Fruit fly (Drosophila melanogaster): ENCODE measurements around the gene Stip1.

Gene Stip1

DNA sequence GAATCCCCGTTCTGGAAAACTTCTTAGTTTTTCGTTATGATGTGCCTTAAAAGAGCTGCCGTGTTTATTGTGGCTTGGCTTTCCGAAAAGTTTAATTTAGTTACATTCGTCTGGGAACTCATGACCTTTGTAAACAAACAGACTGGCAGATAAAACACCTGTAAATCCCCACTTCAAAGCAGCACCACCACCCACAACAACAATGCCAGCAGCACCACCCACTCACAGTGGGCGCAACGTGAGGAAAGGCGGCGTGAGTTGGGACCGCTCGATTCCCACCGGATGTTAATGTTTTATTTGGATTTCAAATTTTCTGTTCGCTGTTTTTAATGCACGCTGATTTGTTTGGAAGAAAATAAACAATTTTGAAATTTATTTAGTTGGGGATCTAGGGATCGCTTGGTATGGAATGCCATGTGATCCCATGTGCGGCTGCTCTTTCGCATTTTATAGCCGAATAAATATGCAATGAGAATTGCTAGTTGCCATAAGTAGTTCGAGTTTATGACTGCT is 13.3 kb downstream of the Stip1 start:
- TF ChIP-seq tj (GFP tag; optimal IDR thresholded peaks at IDR 0.05) (no peak), Clk (GFP tag; optimal IDR thresholded peaks at IDR 0.05) (no peak), CG7101 (tag; optimal IDR thresholded peaks at IDR 0.05) (no peak), Hr96 (GFP tag; optimal IDR thresholded peaks at IDR 0.05) (no peak), cic (GFP tag; optimal IDR thresholded peaks at IDR 0.05) (no peak), CG5204 (GFP tag; optimal IDR thresholded peaks at IDR 0.05) (no peak), CG11617 (GFP tag; optimal IDR thresholded peaks at IDR 0.05) (no peak), Mnt (GFP tag; optimal IDR thresholded peaks at IDR 0.05) (no peak), CG7045 (GFP tag; optimal IDR thresholded peaks at IDR 0.05) (no peak), bab1 (GFP tag; optimal IDR thresholded peaks at IDR 0.05) (no peak), toe (GFP tag; optimal IDR thresholded peaks at IDR 0.05) (no peak), CG1620 (GFP tag; optimal IDR thresholded peaks at IDR 0.05) (no peak)

DNA sequence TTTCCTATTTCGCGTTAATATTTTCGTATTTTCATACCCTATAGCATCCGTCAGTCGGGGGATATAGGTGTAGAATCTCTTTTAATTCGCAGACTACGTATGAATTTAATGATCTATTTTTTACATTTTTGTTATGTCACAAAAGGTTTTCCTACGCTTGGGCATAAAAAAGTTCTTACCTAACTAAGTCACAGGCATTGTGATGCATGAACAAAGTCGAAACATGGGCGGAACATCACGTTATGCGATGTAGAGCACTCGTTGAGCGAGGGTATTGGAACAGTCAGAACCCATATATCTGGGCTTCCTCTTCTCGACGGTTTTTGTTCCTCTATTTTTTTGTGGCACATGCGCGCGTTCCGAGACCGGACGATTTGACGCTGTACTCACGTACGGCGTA is 14.3 kb downstream of the Stip1 start:
- TF ChIP-seq CG7045 (GFP tag; optimal IDR thresholded peaks at IDR 0.05) (no peak), Hr96 (GFP tag; optimal IDR thresholded peaks at IDR 0.05) (no peak), CG5204 (GFP tag; optimal IDR thresholded peaks at IDR 0.05) (no peak), cic (GFP tag; optimal IDR thresholded peaks at IDR 0.05) (no peak), CG14711 (tag; optimal IDR thresholded peaks at IDR 0.05) (no peak), CG1620 (GFP tag; optimal IDR thresholded peaks at IDR 0.05) (no peak), bab1 (GFP tag; optimal IDR thresholded peaks at IDR 0.05) (peak; percentile 31), pad (GFP tag; optimal IDR thresholded peaks at IDR 0.05) (no peak), CG33017 (tag; optimal IDR thresholded peaks at IDR 0.05) (peak; percentile 7), CG7101 (tag; optimal IDR thresholded peaks at IDR 0.05) (peak; percentile 21), Clk (GFP tag; optimal IDR thresholded peaks at IDR 0.05) (no peak), toe (GFP tag; optimal IDR thresholded peaks at IDR 0.05) (peak; percentile 11), kay (GFP tag; ENCODE audit: borderline replicate concordance) (no peak), ovo (GFP tag; optimal IDR thresholded peaks at IDR 0.05) (no peak), tj (GFP tag; optimal IDR thresholded peaks at IDR 0.05) (no peak), Crg-1 (GFP tag; optimal IDR thresholded peaks at IDR 0.05) (no peak)

DNA sequence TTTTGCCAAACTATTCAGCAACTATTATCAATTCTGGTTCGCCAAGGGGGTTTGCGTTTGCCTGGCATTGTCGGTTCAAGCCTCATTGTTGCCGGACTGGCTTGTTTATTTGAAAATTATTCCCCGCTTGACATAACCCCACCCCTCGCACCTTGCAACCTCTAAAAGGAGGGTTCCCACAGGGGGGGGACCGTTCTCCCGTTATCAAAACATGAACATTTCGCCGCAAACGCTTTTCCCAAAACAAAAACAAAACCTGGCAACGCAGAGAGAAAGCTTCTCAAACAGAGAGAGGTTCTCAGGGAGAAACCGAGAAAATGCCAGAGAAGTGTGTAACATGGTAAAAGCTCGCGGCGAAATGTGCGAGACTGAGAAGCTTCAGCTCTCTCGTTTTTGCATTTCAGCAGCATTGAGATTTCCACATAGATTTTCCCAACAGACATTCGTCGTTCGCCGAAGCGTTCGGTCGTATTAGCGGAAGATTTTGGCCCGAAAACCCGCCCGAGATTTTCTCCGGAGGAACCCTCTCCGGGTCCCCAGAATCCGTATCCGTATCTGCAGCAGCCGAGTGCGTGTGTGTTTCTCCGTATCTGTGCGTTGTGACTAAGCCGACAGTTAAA is 15.0 kb downstream of the Stip1 start:
- no peak for TF ChIP-seq CG5204 (GFP tag; optimal IDR thresholded peaks at IDR 0.05)
- peak; percentile 70 for TF ChIP-seq CG12768 (GFP tag; optimal IDR thresholded peaks at IDR 0.05)
- TF ChIP-seq kay (GFP tag; ENCODE audit: borderline replicate concordance) = peak; percentile 47
- TF ChIP-seq tj (GFP tag; optimal IDR thresholded peaks at IDR 0.05) = peak; percentile 20
- peak; percentile 50 for TF ChIP-seq cic (GFP tag; optimal IDR thresholded peaks at IDR 0.05)
- TF ChIP-seq CG11617 (GFP tag; optimal IDR thresholded peaks at IDR 0.05) = no peak
- TF ChIP-seq pad (GFP tag; optimal IDR thresholded peaks at IDR 0.05) = peak; percentile 17
- TF ChIP-seq CG7101 (tag; optimal IDR thresholded peaks at IDR 0.05) = no peak
- peak; percentile 26 for TF ChIP-seq ovo (GFP tag; optimal IDR thresholded peaks at IDR 0.05)

DNA sequence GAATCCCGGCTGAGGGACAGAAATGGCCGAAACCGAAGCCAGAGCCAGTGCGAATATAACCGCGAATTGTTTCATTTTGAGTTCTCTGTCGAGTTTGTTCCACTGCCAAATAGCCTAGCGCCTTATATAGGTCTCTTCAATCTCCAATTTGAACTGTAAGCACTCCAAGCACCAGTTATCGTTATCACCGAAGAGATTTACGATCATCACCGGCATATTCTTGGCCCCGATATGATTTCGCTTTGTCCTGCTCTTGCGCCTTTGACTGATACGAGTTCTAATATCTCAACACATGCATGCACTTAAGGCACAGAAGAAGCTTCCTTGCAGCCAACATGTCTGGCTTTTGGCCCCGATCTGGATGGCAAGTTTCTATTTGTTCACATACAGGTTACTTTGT is 24.2 kb downstream of the Stip1 start, which contains the start of gene CG11912:
Gene CG11912, minus strand, starts transcription at position 101 of the 400 bp plus-strand sequence.
- no peak for TF ChIP-seq CG7045 (GFP tag; optimal IDR thresholded peaks at IDR 0.05)
- TF ChIP-seq Crg-1 (GFP tag; optimal IDR thresholded peaks at IDR 0.05) = no peak

DNA sequence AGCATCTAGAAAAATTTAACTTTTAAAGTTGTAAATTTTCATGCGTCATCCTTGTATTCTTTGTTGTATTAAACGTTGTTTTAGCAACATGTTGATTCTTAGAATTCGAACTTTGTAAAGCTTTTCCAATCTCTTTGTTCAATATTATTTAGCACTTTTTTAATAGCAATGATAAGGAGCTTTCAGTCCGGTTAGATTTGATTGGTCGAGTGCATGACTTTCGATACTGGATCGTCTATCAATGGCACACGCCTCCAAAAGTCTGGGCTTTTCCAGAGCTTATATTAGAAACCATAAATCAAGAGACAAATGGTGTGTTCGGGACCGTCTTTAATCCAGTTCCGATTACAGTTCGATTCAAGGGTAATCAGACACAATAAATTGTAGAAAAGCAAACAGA is 24.8 kb downstream of the Stip1 start:
- TF ChIP-seq CG7045 (GFP tag; optimal IDR thresholded peaks at IDR 0.05) (no peak), CG1620 (GFP tag; optimal IDR thresholded peaks at IDR 0.05) (no peak), kay (GFP tag; ENCODE audit: borderline replicate concordance) (peak; percentile 35), Mnt (GFP tag; optimal IDR thresholded peaks at IDR 0.05) (no peak), cic (GFP tag; optimal IDR thresholded peaks at IDR 0.05) (peak; percentile 8)

DNA sequence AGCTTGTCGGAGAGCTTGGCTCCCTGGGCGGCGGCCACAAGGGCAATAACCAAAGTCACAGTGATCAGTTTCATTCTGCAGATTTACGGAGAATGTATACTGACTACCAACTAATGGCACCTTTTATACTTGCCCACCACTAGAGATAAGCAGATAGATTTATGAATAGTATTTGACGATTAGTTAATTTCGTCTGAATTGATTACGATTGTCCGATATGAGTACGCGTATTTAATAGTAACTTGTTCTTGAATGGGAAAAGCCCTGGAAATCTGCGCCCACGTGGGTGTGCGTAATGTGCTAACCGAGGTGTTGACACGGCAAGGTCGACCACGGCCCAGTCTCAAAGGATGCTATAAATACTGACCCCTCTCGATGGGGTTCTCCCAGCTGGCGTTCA is 26.2 kb downstream of the Stip1 start, which contains the start of gene CG11911:
Gene CG11911, minus strand, starts transcription at position 101 of the 400 bp plus-strand sequence.
- TF ChIP-seq ovo (GFP tag; optimal IDR thresholded peaks at IDR 0.05) (no peak), CG7045 (GFP tag; optimal IDR thresholded peaks at IDR 0.05) (no peak), cic (GFP tag; optimal IDR thresholded peaks at IDR 0.05) (no peak), CG1620 (GFP tag; optimal IDR thresholded peaks at IDR 0.05) (no peak), tj (GFP tag; optimal IDR thresholded peaks at IDR 0.05) (no peak), pad (GFP tag; optimal IDR thresholded peaks at IDR 0.05) (no peak), Clk (GFP tag; optimal IDR thresholded peaks at IDR 0.05) (no peak), cnc (optimal IDR thresholded peaks at IDR 0.05) (no peak)

- TF ChIP-seq cnc (optimal IDR thresholded peaks at IDR 0.05) (no peak), CG5204 (GFP tag; optimal IDR thresholded peaks at IDR 0.05) (no peak), toe (GFP tag; optimal IDR thresholded peaks at IDR 0.05) (no peak), CG12768 (GFP tag; optimal IDR thresholded peaks at IDR 0.05) (no peak), CG14711 (tag; optimal IDR thresholded peaks at IDR 0.05) (no peak), Mnt (GFP tag; optimal IDR thresholded peaks at IDR 0.05) (no peak), kay (GFP tag; ENCODE audit: borderline replicate concordance) (no peak), CG1620 (GFP tag; optimal IDR thresholded peaks at IDR 0.05) (no peak), CG33017 (tag; optimal IDR thresholded peaks at IDR 0.05) (no peak), CG7101 (tag; optimal IDR thresholded peaks at IDR 0.05) (no peak), cic (GFP tag; optimal IDR thresholded peaks at IDR 0.05) (no peak), tj (GFP tag; optimal IDR thresholded peaks at IDR 0.05) (no peak), CG11617 (GFP tag; optimal IDR thresholded peaks at IDR 0.05) (no peak), CG7045 (GFP tag; optimal IDR thresholded peaks at IDR 0.05) (no peak), Crg-1 (GFP tag; optimal IDR thresholded peaks at IDR 0.05) (no peak), pad (GFP tag; optimal IDR thresholded peaks at IDR 0.05) (no peak), Clk (GFP tag; optimal IDR thresholded peaks at IDR 0.05) (no peak), ovo (GFP tag; optimal IDR thresholded peaks at IDR 0.05) (no peak)
Measured at dm6 chr2L:321793-322192, 26.9 kb downstream of the Stip1 start, which contains the start of gene CG33127. TSS of gene CG33127 (plus strand) at chr2L:322101.

Data from whole organism, adult.